Worm (Caenorhabditis elegans) whole organism, L2 larva: ENCODE data around the gene mec-7.

Source experiments
- C34F6.9 ChIP-seq: fragments of 150-350 bp; optimal IDR thresholded peaks from 2 replicates; lab custom pipeline; 2014; ENCODE audit warnings: missing biosample characterization, missing genetic modification characterization
- mdl-1 ChIP-seq, 2 experiments: fragments of 150-350 bp in 1 of 2; sonication (generic microtip) in 1 of 2; optimal IDR thresholded peaks; 2 replicates each; lab custom pipeline; 2017; ENCODE audit warnings: missing biosample characterization in 2 of 2, missing genetic modification characterization in 2 of 2
- nhr-11 ChIP-seq: fragments of 150-350 bp; optimal IDR thresholded peaks from 2 replicates; lab custom pipeline; 2014; ENCODE audit warnings: missing biosample characterization, missing genetic modification characterization
- unc-62 ChIP-seq: fragments of 150-350 bp; optimal IDR thresholded peaks from 2 replicates; lab custom pipeline; 2014; ENCODE audit warnings: missing biosample characterization, missing genetic modification reagents, missing genetic modification characterization
- zag-1 ChIP-seq: fragments of 150-350 bp; optimal IDR thresholded peaks from 2 replicates; lab custom pipeline; 2014; ENCODE audit warnings: missing biosample characterization, missing genetic modification characterization
- ztf-4 ChIP-seq: fragments of 150-350 bp; optimal IDR thresholded peaks from 2 replicates; lab custom pipeline; 2014; ENCODE audit warnings: missing biosample characterization, missing genetic modification characterization

DNA sequence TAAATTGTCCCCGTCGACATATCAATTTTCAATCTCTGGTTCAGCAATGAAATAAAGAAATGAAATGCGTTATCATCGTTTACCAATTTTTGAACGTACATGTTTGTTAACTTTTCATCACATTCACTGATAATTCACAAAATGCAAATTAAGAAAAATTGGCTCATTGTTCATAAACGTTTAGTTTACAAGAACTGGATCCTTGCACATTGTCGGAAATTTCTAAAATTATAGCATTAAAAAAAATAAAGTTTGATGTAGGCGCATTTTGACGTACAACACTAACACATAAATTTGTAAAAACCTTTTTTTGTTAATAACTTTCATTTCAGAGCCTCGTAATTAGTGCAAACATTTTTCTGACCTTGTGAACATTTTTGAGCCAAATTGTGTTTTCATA is 23.2 kb upstream of the mec-7 start, which contains the start of gene gpx-7:
- TF ChIP-seq unc-62 (GFP tag; lab: Kevin White, UChicago) (no peak), ztf-4 (no peak), zag-1 (tag; lab: Kevin White, UChicago) (no peak), nhr-11 (tag; lab: Kevin White, UChicago) (no peak), mdl-1 (tag; optimal IDR thresholded peaks at IDR 0.05; lab: Kevin White, UChicago) (no peak), C34F6.9 (tag; lab: Kevin White, UChicago) (no peak)
